Worm (Caenorhabditis elegans) whole organism, late embryonic: ENCODE results near the gene sri-36.

Experiments
- C08G9.2 ChIP-seq: sonication (generic microtip); optimal IDR thresholded peaks from 2 replicates; lab custom pipeline; 2016; ENCODE audit warnings: mild to moderate bottlenecking, missing genetic modification characterization, moderate library complexity, missing compliant biosample characterization
- K02D7.2 ChIP-seq: sonication (generic microtip); optimal IDR thresholded peaks from 2 replicates; lab custom pipeline; 2017; ENCODE audit warnings: mild to moderate bottlenecking, missing genetic modification characterization, missing compliant biosample characterization
- Y22D7AL.16 ChIP-seq: sonication (generic microtip); optimal IDR thresholded peaks from 2 replicates; lab custom pipeline; 2016; ENCODE audit warnings: missing genetic modification characterization, missing compliant biosample characterization
- ahr-1 ChIP-seq: sonication (generic microtip); optimal IDR thresholded peaks from 2 replicates; lab custom pipeline; 2016; ENCODE audit warnings: missing genetic modification characterization, missing compliant biosample characterization
- ceh-18 ChIP-seq: sonication (generic microtip); optimal IDR thresholded peaks from 2 replicates; lab custom pipeline; 2016; ENCODE audit warnings: missing genetic modification characterization, missing compliant biosample characterization
- ceh-2 ChIP-seq: sonication (generic microtip); optimal IDR thresholded peaks from 2 replicates; lab custom pipeline; 2016; ENCODE audit warnings: missing genotype, missing genetic modification characterization, missing compliant biosample characterization
- ceh-22 ChIP-seq: sonication (generic microtip); optimal IDR thresholded peaks from 2 replicates; lab custom pipeline; 2017; ENCODE audit warnings: missing biosample characterization, missing genetic modification characterization
- ceh-24 ChIP-seq: sonication (generic microtip); optimal IDR thresholded peaks from 2 replicates; lab custom pipeline; 2016; ENCODE audit warnings: mild to moderate bottlenecking, missing genetic modification characterization, missing compliant biosample characterization
- ceh-30 ChIP-seq: fragments of 150-350 bp; optimal IDR thresholded peaks from 2 replicates; lab custom pipeline; 2014; ENCODE audit warnings: missing biosample characterization, missing genetic modification characterization
- ceh-34 ChIP-seq: sonication (generic microtip); optimal IDR thresholded peaks from 2 replicates; lab custom pipeline; 2016; ENCODE audit warnings: mild to moderate bottlenecking, missing genetic modification characterization, missing compliant biosample characterization
- dmd-4 ChIP-seq: sonication (generic microtip); optimal IDR thresholded peaks from 2 replicates; lab custom pipeline; 2016; ENCODE audit warnings: borderline replicate concordance, missing genetic modification characterization, missing compliant biosample characterization
- dve-1 ChIP-seq: sonication (generic microtip); optimal IDR thresholded peaks from 2 replicates; lab custom pipeline; 2017; ENCODE audit warnings: antibody characterized with exemption, mild to moderate bottlenecking, missing genetic modification characterization, missing compliant biosample characterization
- elt-4 ChIP-seq: sonication (generic microtip); optimal IDR thresholded peaks from 2 replicates; lab custom pipeline; 2016; ENCODE audit warnings: missing genetic modification characterization, missing compliant biosample characterization
- fax-1 ChIP-seq: sonication (generic microtip); optimal IDR thresholded peaks from 2 replicates; lab custom pipeline; 2016; ENCODE audit warnings: missing genotype, missing genetic modification characterization, missing compliant biosample characterization
- fkh-10 ChIP-seq: fragments of 150-350 bp; optimal IDR thresholded peaks from 2 replicates; lab custom pipeline; 2014; ENCODE audit warnings: missing biosample characterization, missing genetic modification reagents, missing genetic modification characterization
- gmeb-2 ChIP-seq: sonication (generic microtip); optimal IDR thresholded peaks from 2 replicates; lab custom pipeline; 2016; ENCODE audit warnings: missing genetic modification characterization, inconsistent platforms, missing compliant biosample characterization
- hlh-30 ChIP-seq: sonication (generic microtip); optimal IDR thresholded peaks from 2 replicates; lab custom pipeline; 2017; ENCODE audit warnings: antibody characterized with exemption, missing genetic modification characterization, missing compliant biosample characterization; ENCODE audit not compliant: insufficient read depth
- hlh-6 ChIP-seq: sonication (generic microtip); optimal IDR thresholded peaks from 2 replicates; lab custom pipeline; 2016; ENCODE audit warnings: missing genotype, missing genetic modification characterization, missing compliant biosample characterization
- lin-11 ChIP-seq: fragments of 200-800 bp; sonication (Bioruptor generic); optimal IDR thresholded peaks from 2 replicates; lab custom pipeline; 2018; ENCODE audit warnings: mild to moderate bottlenecking, missing genetic modification characterization, missing compliant biosample characterization
- mec-3 ChIP-seq: sonication (generic microtip); optimal IDR thresholded peaks from 2 replicates; lab custom pipeline; 2016; ENCODE audit warnings: borderline replicate concordance, missing genetic modification characterization, missing compliant biosample characterization
- nhr-11 ChIP-seq: fragments of 150-350 bp; optimal IDR thresholded peaks from 2 replicates; lab custom pipeline; 2014; ENCODE audit warnings: missing biosample characterization, missing genetic modification characterization
- odd-2 ChIP-seq: sonication (generic microtip); optimal IDR thresholded peaks from 2 replicates; lab custom pipeline; 2017; ENCODE audit warnings: antibody characterized with exemption, mild to moderate bottlenecking, missing genetic modification characterization, missing compliant biosample characterization
- pat-9 ChIP-seq: fragments of 200-800 bp; sonication (Bioruptor generic); optimal IDR thresholded peaks from 2 replicates; lab custom pipeline; 2018; ENCODE audit warnings: mild to moderate bottlenecking, missing genetic modification characterization, moderate library complexity, missing compliant biosample characterization
- pha-4 ChIP-seq: fragments of 150-350 bp; optimal IDR thresholded peaks from 2 replicates; lab custom pipeline; 2018; ENCODE audit warnings: missing biosample characterization, missing genetic modification reagents, missing genetic modification characterization
- pqm-1 ChIP-seq: sonication (generic microtip); optimal IDR thresholded peaks from 2 replicates; lab custom pipeline; 2016; ENCODE audit warnings: missing genetic modification characterization, missing compliant biosample characterization
- pros-1 ChIP-seq: fragments of 150-350 bp; optimal IDR thresholded peaks from 2 replicates; lab custom pipeline; 2014; ENCODE audit warnings: missing biosample characterization, missing genetic modification reagents, missing genetic modification characterization
- ref-2 ChIP-seq: sonication (generic microtip); optimal IDR thresholded peaks from 2 replicates; lab custom pipeline; 2016; ENCODE audit warnings: missing genetic modification characterization, missing compliant biosample characterization
- sox-2 ChIP-seq: fragments of 200-800 bp; sonication (Bioruptor generic); IDR thresholded peaks from 2 replicates; pipeline ENCODE4 v1.3.6; 2022; ENCODE audit warnings: missing genetic modification reagents, missing genetic modification characterization, missing compliant biosample characterization
- syd-9 ChIP-seq: sonication (generic microtip); optimal IDR thresholded peaks from 2 replicates; lab custom pipeline; 2016; ENCODE audit warnings: mild to moderate bottlenecking, missing genetic modification characterization, moderate library complexity, missing compliant biosample characterization
- tbx-2 ChIP-seq: sonication (generic microtip); optimal IDR thresholded peaks from 2 replicates; lab custom pipeline; 2016; ENCODE audit warnings: missing genetic modification characterization, missing compliant biosample characterization
- tbx-7 ChIP-seq: sonication (generic microtip); optimal IDR thresholded peaks from 2 replicates; lab custom pipeline; 2016; ENCODE audit warnings: missing genotype, missing genetic modification characterization, missing compliant biosample characterization
- unc-3 ChIP-seq, 2 experiments: fragments of 200-800 bp in 1 of 2; sonication (Bioruptor generic) in 1 of 2; sonication (generic microtip) in 1 of 2; conservative IDR thresholded peaks in 1 of 2; optimal IDR thresholded peaks in 1 of 2; 2 replicates each; pipeline versions ENCODE4 v1.3.6 to Lab custom; 2016 to 2022; ENCODE audit warnings: missing compliant biosample characterization in 2 of 2, missing genetic modification characterization in 2 of 2, missing genetic modification reagents in 1 of 2
- unc-42 ChIP-seq: sonication (generic microtip); optimal IDR thresholded peaks from 2 replicates; lab custom pipeline; 2016; ENCODE audit warnings: missing genotype, missing genetic modification characterization, missing compliant biosample characterization
- unc-86 ChIP-seq: sonication (generic microtip); optimal IDR thresholded peaks from 2 replicates; lab custom pipeline; 2016; ENCODE audit warnings: missing genetic modification characterization, missing compliant biosample characterization
- zip-5 ChIP-seq: sonication (generic microtip); optimal IDR thresholded peaks from 2 replicates; lab custom pipeline; 2016; ENCODE audit warnings: missing genetic modification characterization, missing compliant biosample characterization

sri-36 gene

DNA sequence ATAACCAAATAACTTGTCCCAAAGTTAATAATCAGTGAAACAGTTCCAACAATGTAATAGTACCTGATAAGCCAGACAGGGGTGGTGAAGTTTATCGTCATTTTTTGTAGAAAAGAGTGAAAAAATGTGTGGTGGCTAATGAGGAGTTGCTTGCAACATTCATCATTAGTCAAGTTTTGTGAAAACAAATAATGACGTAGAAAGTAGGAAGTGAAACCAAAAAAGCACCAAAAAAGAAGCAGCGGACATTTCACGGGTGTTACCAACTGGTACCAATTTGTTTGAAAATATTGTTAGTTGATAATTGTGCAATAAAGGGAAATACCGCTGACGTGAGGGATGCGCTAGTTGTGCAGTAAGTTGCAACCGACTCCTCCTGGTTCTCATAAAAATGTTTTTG lies at the start of gene sri-36:
sri-36 (minus strand) TSS at position 101 of the 400 bp plus-strand sequence.
- TF ChIP-seq fkh-10 (no peak), ahr-1 (tag; lab: Kevin White, UChicago) (no peak), zip-5 (tag; lab: Kevin White, UChicago) (no peak), lin-11 (no peak), Y22D7AL.16 (no peak), nhr-11 (tag; lab: Kevin White, UChicago) (no peak), ceh-30 (tag; lab: Kevin White, UChicago) (no peak), pha-4 (tag; lab: Kevin White, UChicago) (no peak), K02D7.2 (tag; lab: Kevin White, UChicago) (no peak), pqm-1 (tag; lab: Kevin White, UChicago) (no peak), pat-9 (no peak), ceh-22 (no peak)
- TF ChIP-seq, all 69 proteins: peak for 0

DNA sequence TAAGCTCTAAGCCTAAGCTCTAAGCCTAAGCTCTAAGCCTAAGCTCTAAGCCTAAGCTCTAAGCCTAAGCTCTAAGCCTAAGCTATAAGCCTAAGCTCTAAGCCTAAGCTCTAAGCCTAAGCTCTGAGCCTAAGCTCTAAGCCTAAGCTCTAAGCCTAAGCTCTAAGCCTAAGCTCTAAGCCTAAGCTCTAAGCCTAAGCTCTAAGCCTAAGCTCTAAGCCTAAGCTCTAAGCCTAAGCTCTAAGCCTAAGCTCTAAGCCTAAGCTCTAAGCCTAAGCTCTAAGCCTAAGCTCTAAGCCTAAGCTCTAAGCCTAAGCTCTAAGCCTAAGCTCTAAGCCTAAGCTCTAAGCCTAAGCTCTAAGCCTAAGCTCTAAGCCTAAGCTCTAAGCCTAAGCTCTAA lies 46.8 kb upstream of the sri-36 start:
- peak; percentile 89 for TF ChIP-seq dve-1 (tag; lab: Kevin White, UChicago)

DNA sequence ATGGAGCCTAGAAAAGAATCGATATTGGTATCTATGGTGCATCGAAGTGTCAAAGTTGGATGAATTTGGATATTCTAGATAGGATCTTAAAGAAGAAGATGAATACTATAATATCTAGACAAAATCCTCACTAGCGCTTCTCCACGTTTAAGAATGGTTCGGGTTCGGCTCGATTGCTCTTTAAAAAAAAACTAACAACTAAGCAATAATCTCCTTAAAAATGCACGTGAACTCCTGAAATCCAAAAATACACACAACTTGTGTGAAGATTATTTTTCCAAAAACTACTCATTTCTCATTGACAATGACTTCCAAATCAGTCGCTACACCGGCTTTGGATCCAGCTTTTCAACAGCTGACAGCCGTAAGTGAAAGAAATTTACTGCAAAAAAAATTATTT lies 45.8 kb upstream of the sri-36 start, which contains the start of gene D2062.1:
D2062.1 (plus strand) TSS at position 301 of the 400 bp plus-strand sequence.
- TF ChIP-seq unc-3 (GFP tag; conservative IDR thresholded peaks at IDR 0.05; lab: Robert Waterston, UW) (no peak), unc-3 (tag; optimal IDR thresholded peaks at IDR 0.05; lab: Kevin White, UChicago) (no peak), K02D7.2 (tag; lab: Kevin White, UChicago) (no peak), ceh-34 (tag; lab: Kevin White, UChicago) (no peak), tbx-7 (no peak), syd-9 (tag; lab: Kevin White, UChicago) (no peak), ceh-18 (tag; lab: Kevin White, UChicago) (no peak), gmeb-2 (tag; lab: Kevin White, UChicago) (no peak), ref-2 (tag; lab: Kevin White, UChicago) (no peak), zip-5 (tag; lab: Kevin White, UChicago) (no peak), odd-2 (tag; lab: Kevin White, UChicago) (no peak)
- TF ChIP-seq, all 69 proteins: peak for 0

ce11 chrII:2629270-2629669 lies 43.9 kb upstream of the sri-36 start, which contains the start of gene sri-37:
Gene sri-37 (plus strand): TSS chrII:2629570.
- no peak for TF ChIP-seq dve-1 (tag; lab: Kevin White, UChicago)

- TF ChIP-seq pros-1 (tag; lab: Kevin White, UChicago) (no peak), fax-1 (tag; lab: Kevin White, UChicago) (no peak), tbx-2 (tag; lab: Kevin White, UChicago) (no peak), ceh-24 (no peak), hlh-6 (tag; lab: Kevin White, UChicago) (no peak), ceh-30 (tag; lab: Kevin White, UChicago) (no peak), C08G9.2 (tag; lab: Kevin White, UChicago) (no peak), elt-4 (no peak), hlh-30 (no peak), lin-11 (no peak), mec-3 (tag; lab: Kevin White, UChicago) (no peak)
Measured at ce11 chrII:2628401-2628800, 43.0 kb upstream of the sri-36 start.

ce11 chrII:2627154-2627799 lies 41.9 kb upstream of the sri-36 start, which contains the start of gene sri-71:
Gene sri-71 (plus strand): TSS chrII:2627749.
- TF ChIP-seq tbx-2 (tag; lab: Kevin White, UChicago) (no peak), unc-86 (tag; lab: Kevin White, UChicago) (no peak), odd-2 (tag; lab: Kevin White, UChicago) (no peak), unc-42 (no peak), sox-2 (GFP tag; lab: Robert Waterston, UW) (no peak), ceh-22 (no peak), K02D7.2 (tag; lab: Kevin White, UChicago) (no peak), dmd-4 (tag; lab: Kevin White, UChicago) (no peak), ceh-2 (tag; lab: Kevin White, UChicago) (no peak), ahr-1 (tag; lab: Kevin White, UChicago) (no peak)
